Fruit fly (Drosophila melanogaster): ENCODE results near the gene CG9777.

The CG9777 gene

dm6 chrX:16655724-16656235, 23.7 kb upstream of the CG9777 start (continued):
- TF ChIP-seq CG10431 (GFP tag; optimal IDR thresholded peaks at IDR 0.05), result no peak
- no peak for TF ChIP-seq Side (GFP tag; optimal IDR thresholded peaks at IDR 0.05)
- TF ChIP-seq peb (GFP tag; IDR thresholded peaks at IDR 0.05), result no peak
- TF ChIP-seq CG3163 (GFP tag; optimal IDR thresholded peaks at IDR 0.05), result no peak
- TF ChIP-seq Ravus (GFP tag; IDR thresholded peaks at IDR 0.05), result no peak
- TF ChIP-seq CG13296 (GFP tag; optimal IDR thresholded peaks at IDR 0.05), result peak; percentile 45
- TF ChIP-seq Hr78 (GFP tag; optimal IDR thresholded peaks at IDR 0.05), result no peak
- no peak for TF ChIP-seq unpg (GFP tag; optimal IDR thresholded peaks at IDR 0.05)
- no peak for TF ChIP-seq CG10147 (GFP tag; optimal IDR thresholded peaks at IDR 0.05)
- TF ChIP-seq CG3995 (GFP tag; optimal IDR thresholded peaks at IDR 0.05), result no peak
- no peak for TF ChIP-seq CG10209 (GFP tag; optimal IDR thresholded peaks at IDR 0.05)
- TF ChIP-seq bbx (GFP tag; IDR thresholded peaks at IDR 0.05; ENCODE audit: partially characterized antibody), result no peak
- peak; percentile 4 for TF ChIP-seq CG8281 (tag; optimal IDR thresholded peaks at IDR 0.05)
- TF ChIP-seq seq (GFP tag; IDR thresholded peaks at IDR 0.05), result no peak
- TF ChIP-seq vvl (GFP tag; IDR thresholded peaks at IDR 0.05), result peak; percentile 41; the same call in 1 of the 2 replicates
- no peak for TF ChIP-seq jigr1 (GFP tag; IDR thresholded peaks at IDR 0.05)
- no peak for TF ChIP-seq CG16779 (GFP tag; IDR thresholded peaks at IDR 0.05)
- TF ChIP-seq crc (GFP tag; optimal IDR thresholded peaks at IDR 0.05), result no peak
- no peak for TF ChIP-seq vnd (GFP tag; IDR thresholded peaks at IDR 0.05; ENCODE audit: partially characterized antibody)
- TF ChIP-seq gsb (GFP tag; IDR thresholded peaks at IDR 0.05), result no peak
- TF ChIP-seq B-H1 (GFP tag; IDR thresholded peaks at IDR 0.05), result no peak
- TF ChIP-seq sqz (GFP tag; optimal IDR thresholded peaks at IDR 0.05), result no peak
- TF ChIP-seq CG7745 (tag; optimal IDR thresholded peaks at IDR 0.05), result peak; percentile 72
- no peak; the same call in 2 of the 3 replicates for TF ChIP-seq CG34224 (GFP tag; IDR thresholded peaks at IDR 0.05; ENCODE audit: partially characterized antibody)
- no peak for TF ChIP-seq Hmx (GFP tag; optimal IDR thresholded peaks at IDR 0.05)
- no peak for TF ChIP-seq repo (GFP tag; optimal IDR thresholded peaks at IDR 0.05)
- no peak for TF ChIP-seq Doc3 (GFP tag; IDR thresholded peaks at IDR 0.05; ENCODE audit: partially characterized antibody)
- no peak for TF ChIP-seq dysf (GFP tag; IDR thresholded peaks at IDR 0.05)
- TF ChIP-seq CG17186 (GFP tag; optimal IDR thresholded peaks at IDR 0.05), result no peak
- no peak for TF ChIP-seq CG8944 (GFP tag; optimal IDR thresholded peaks at IDR 0.05)
- peak; percentile 34 for TF ChIP-seq CHES-1-like (GFP tag; optimal IDR thresholded peaks at IDR 0.05)
- peak; percentile 87 for TF ChIP-seq sens (GFP tag)
- TF ChIP-seq NFAT (GFP tag; IDR thresholded peaks at IDR 0.05), result no peak
- TF ChIP-seq CG10565 (GFP tag; optimal IDR thresholded peaks at IDR 0.05), result no peak
- TF ChIP-seq CG18619 (GFP tag; optimal IDR thresholded peaks at IDR 0.05), result no peak
- peak; percentile 90 for TF ChIP-seq cg (GFP tag; optimal IDR thresholded peaks at IDR 0.05)
- no peak for TF ChIP-seq Eip74EF (GFP tag; optimal IDR thresholded peaks at IDR 0.05)
- TF ChIP-seq CG7839 (tag; optimal IDR thresholded peaks at IDR 0.05), result no peak
- no peak for TF ChIP-seq ewg (GFP tag; optimal IDR thresholded peaks at IDR 0.05)
- TF ChIP-seq lmd (GFP tag; IDR thresholded peaks at IDR 0.05), result no peak
- TF ChIP-seq CG13287 (GFP tag; IDR thresholded peaks at IDR 0.05; ENCODE audit: partially characterized antibody), result no peak
- TF ChIP-seq CG18262 (tag; optimal IDR thresholded peaks at IDR 0.05), result peak; percentile 11
- no peak for TF ChIP-seq Fer3 (tag; optimal IDR thresholded peaks at IDR 0.05)
- no peak for TF ChIP-seq tio (GFP tag; optimal IDR thresholded peaks at IDR 0.05)
- TF ChIP-seq tup (GFP tag; optimal IDR thresholded peaks at IDR 0.05), result no peak
- TF ChIP-seq Gug (GFP tag; IDR thresholded peaks at IDR 0.05), result no peak
- peak; percentile 59 for TF ChIP-seq CG7987 (GFP tag; optimal IDR thresholded peaks at IDR 0.05)
- TF ChIP-seq gsb-n (tag; optimal IDR thresholded peaks at IDR 0.05), result peak; percentile 35
- TF ChIP-seq Hr3 (GFP tag; optimal IDR thresholded peaks at IDR 0.05), result no peak
- no peak for TF ChIP-seq E2f2 (GFP tag; IDR thresholded peaks at IDR 0.05)
